Fruit fly (Drosophila melanogaster): ENCODE measurements around the gene CG14232.

- TF ChIP-seq EcR (GFP tag; optimal IDR thresholded peaks at IDR 0.05) (no peak), CG8478 (optimal IDR thresholded peaks at IDR 0.05) (no peak), psq (optimal IDR thresholded peaks at IDR 0.05) (no peak), Dll (optimal IDR thresholded peaks at IDR 0.05) (no peak)
Measured at dm6 chrX:19663859-19664728, 40.0 kb downstream of the CG14232 start, which contains the start of the genes CG14223 and Ssu72.

Data from whole organism.